Worm (Caenorhabditis elegans): ENCODE measurements around the gene F21D9.8.

- TF ChIP-seq nhr-27 (tag; optimal IDR thresholded peaks at IDR 0.05) (no peak), attf-6 (GFP tag; IDR thresholded peaks at IDR 0.05) (no peak), pha-4 (tag; optimal IDR thresholded peaks at IDR 0.05) (no peak), bed-1 (GFP tag; IDR thresholded peaks at IDR 0.05) (no peak), tlf-1 (GFP tag; optimal IDR thresholded peaks at IDR 0.05) (no peak), hmg-1.2 (GFP tag; IDR thresholded peaks at IDR 0.05) (no peak), repo-1 (tag; optimal IDR thresholded peaks at IDR 0.05) (no peak), him-1 (tag; optimal IDR thresholded peaks at IDR 0.05) (no peak), Y95B8A.8 (GFP tag; IDR thresholded peaks at IDR 0.05) (no peak), nhr-90 (tag; optimal IDR thresholded peaks at IDR 0.05) (no peak), lin-35 (GFP tag; optimal IDR thresholded peaks at IDR 0.05) (no peak), ceh-40 (GFP tag; IDR thresholded peaks at IDR 0.05) (no peak), sea-2 (GFP tag; IDR thresholded peaks at IDR 0.05) (no peak)
Observed at ce11 chrV:19276354-19276753, 3.4 kb downstream of the F21D9.8 start.
